Worm (Caenorhabditis elegans): ENCODE data around the gene Y41E3.8.

DNA sequence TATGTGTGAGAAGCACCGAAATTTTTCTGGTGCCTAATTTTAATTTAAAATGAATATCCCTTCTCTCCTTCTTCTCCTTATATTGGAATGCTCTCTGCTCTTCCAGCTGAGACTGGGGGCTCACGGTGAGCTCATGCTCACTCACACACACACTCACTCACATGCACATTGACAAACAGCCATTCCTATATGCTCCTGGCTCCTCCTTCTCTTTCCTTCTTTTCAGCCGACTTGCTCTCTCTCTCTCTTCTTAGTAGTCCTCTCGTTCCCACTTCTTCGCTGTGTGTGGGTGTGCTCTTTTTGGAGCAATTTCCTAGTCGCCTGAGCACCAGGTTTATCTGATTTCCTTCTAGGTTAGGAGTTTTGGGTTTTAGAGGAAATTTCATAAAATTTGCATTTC lies 7.8 kb downstream of the Y41E3.8 start:
- no peak for TF ChIP-seq ama-1 (optimal IDR thresholded peaks at IDR 0.05)
- TF ChIP-seq hnd-1 (tag; optimal IDR thresholded peaks at IDR 0.05) = no peak
- TF ChIP-seq ceh-13 (GFP tag; optimal IDR thresholded peaks at IDR 0.05) = no peak
